Worm (Caenorhabditis elegans) whole organism, L4 larva: ENCODE results near the gene stt-3.

Experiments
- F49E8.2 ChIP-seq: sonication (generic microtip); optimal IDR thresholded peaks from 2 replicates; lab custom pipeline; 2016; ENCODE audit warnings: missing compliant biosample characterization, mild to moderate bottlenecking, missing genetic modification characterization, borderline replicate concordance
- aha-1 ChIP-seq: fragments of 150-350 bp; peaks from one replicate; lab custom pipeline; 2014; ENCODE audit warnings: missing biosample characterization, missing genetic modification characterization
- cey-2 ChIP-seq: sonication (generic microtip); optimal IDR thresholded peaks from 3 replicates; lab custom pipeline; 2017; ENCODE audit warnings: missing genetic modification characterization, mild to moderate bottlenecking, missing compliant biosample characterization, antibody characterized with exemption, borderline replicate concordance; ENCODE audit not compliant: insufficient read depth
- fos-1 ChIP-seq: fragments of 150-350 bp; optimal IDR thresholded peaks from 2 replicates; lab custom pipeline; 2014; ENCODE audit warnings: missing biosample characterization, missing genetic modification characterization
- madf-5 ChIP-seq, 2 experiments: fragments of 200-800 bp; sonication (Bioruptor generic); IDR thresholded peaks; 2 replicates each; pipeline ENCODE4 v1.3.6; 2022; ENCODE audit warnings: missing compliant biosample characterization in 2 of 2, missing genetic modification characterization in 2 of 2
- mep-1 ChIP-seq: fragments of 150-350 bp; sonication (generic microtip); optimal IDR thresholded peaks from 3 replicates; lab custom pipeline; 2014; ENCODE audit warnings: missing biosample characterization, missing genetic modification characterization
- nhr-25 ChIP-seq: sonication (generic microtip); optimal IDR thresholded peaks from 2 replicates; lab custom pipeline; 2017; ENCODE audit warnings: missing genetic modification characterization, mild to moderate bottlenecking, missing compliant biosample characterization, antibody characterized with exemption, moderate library complexity, borderline replicate concordance; ENCODE audit not compliant: insufficient read depth
- unc-39 ChIP-seq: sonication (generic microtip); optimal IDR thresholded peaks from 2 replicates; lab custom pipeline; 2017; ENCODE audit warnings: missing biosample characterization, missing genetic modification characterization
- zag-1 ChIP-seq: fragments of 150-350 bp; optimal IDR thresholded peaks from 2 replicates; lab custom pipeline; 2014; ENCODE audit warnings: missing biosample characterization, missing genetic modification characterization

ce11 chrIII:6230870-6231269 lies 17.6 kb upstream of the stt-3 start, which contains the start of gene esyt-2:
- no peak for TF ChIP-seq nhr-25 (tag; lab: Kevin White, UChicago)
- no peak for TF ChIP-seq aha-1 (tag; lab: Kevin White, UChicago)
- no peak for TF ChIP-seq fos-1 (tag; lab: Kevin White, UChicago)
- TF ChIP-seq F49E8.2 (tag; lab: Kevin White, UChicago): no peak
- no peak for TF ChIP-seq mep-1 (tag; lab: Kevin White, UChicago)
- TF ChIP-seq zag-1: no peak
- TF ChIP-seq cey-2 (tag; lab: Kevin White, UChicago): no peak
- no peak for TF ChIP-seq madf-5 (GFP tag; IDR thresholded peaks at IDR 0.05; lab: Robert Waterston, UW)
- no peak for TF ChIP-seq unc-39 (tag; lab: Kevin White, UChicago)
